Worm (Caenorhabditis elegans): ENCODE results near the gene pkd-2.

Gene pkd-2

ce11 chrIV:15234943-15235605 lies at the start of gene pkd-2:
Gene pkd-2 (minus strand): TSS chrIV:15234993.
- TF ChIP-seq T23F11.4 (GFP tag; optimal IDR thresholded peaks at IDR 0.05): no peak
- TF ChIP-seq nhr-232 (tag; optimal IDR thresholded peaks at IDR 0.05): no peak
- TF ChIP-seq ceh-24 (tag; optimal IDR thresholded peaks at IDR 0.05): no peak
- no peak for TF ChIP-seq tbx-2 (tag; optimal IDR thresholded peaks at IDR 0.05)
- TF ChIP-seq ttx-3 (tag; optimal IDR thresholded peaks at IDR 0.05): no peak
- TF ChIP-seq hlh-30 (tag; optimal IDR thresholded peaks at IDR 0.05; ENCODE audit: insufficient read depth): no peak
- no peak for TF ChIP-seq Y22D7AL.16 (tag; optimal IDR thresholded peaks at IDR 0.05)

- TF ChIP-seq elt-4 (tag; optimal IDR thresholded peaks at IDR 0.05) (no peak), pqm-1 (tag; optimal IDR thresholded peaks at IDR 0.05) (no peak), sdc-2 (tag; optimal IDR thresholded peaks at IDR 0.05) (no peak), ceh-24 (tag; optimal IDR thresholded peaks at IDR 0.05) (no peak), mec-3 (tag; optimal IDR thresholded peaks at IDR 0.05; ENCODE audit: borderline replicate concordance) (no peak), K02D7.2 (tag; optimal IDR thresholded peaks at IDR 0.05) (no peak), nfya-1 (tag; optimal IDR thresholded peaks at IDR 0.05) (no peak), K09A11.1 (tag; optimal IDR thresholded peaks at IDR 0.05; ENCODE audit: insufficient read depth) (no peak), tbx-7 (tag; optimal IDR thresholded peaks at IDR 0.05) (no peak), odd-2 (tag; optimal IDR thresholded peaks at IDR 0.05) (no peak), hlh-6 (tag; optimal IDR thresholded peaks at IDR 0.05) (no peak), ref-2 (tag; optimal IDR thresholded peaks at IDR 0.05) (no peak), unc-55 (GFP tag; optimal IDR thresholded peaks at IDR 0.05) (no peak), ceh-31 (tag; optimal IDR thresholded peaks at IDR 0.05) (no peak), fkh-6 (tag; optimal IDR thresholded peaks at IDR 0.05) (no peak), pros-1 (tag; optimal IDR thresholded peaks at IDR 0.05) (no peak), ceh-22 (tag; optimal IDR thresholded peaks at IDR 0.05) (no peak), unc-3 (GFP tag; conservative IDR thresholded peaks at IDR 0.05) (no peak), unc-3 (tag; optimal IDR thresholded peaks at IDR 0.05) (no peak), ceh-9 (tag; optimal IDR thresholded peaks at IDR 0.05) (no peak)
Observed at ce11 chrIV:15283617-15284016, 48.8 kb upstream of the pkd-2 start.

DNA sequence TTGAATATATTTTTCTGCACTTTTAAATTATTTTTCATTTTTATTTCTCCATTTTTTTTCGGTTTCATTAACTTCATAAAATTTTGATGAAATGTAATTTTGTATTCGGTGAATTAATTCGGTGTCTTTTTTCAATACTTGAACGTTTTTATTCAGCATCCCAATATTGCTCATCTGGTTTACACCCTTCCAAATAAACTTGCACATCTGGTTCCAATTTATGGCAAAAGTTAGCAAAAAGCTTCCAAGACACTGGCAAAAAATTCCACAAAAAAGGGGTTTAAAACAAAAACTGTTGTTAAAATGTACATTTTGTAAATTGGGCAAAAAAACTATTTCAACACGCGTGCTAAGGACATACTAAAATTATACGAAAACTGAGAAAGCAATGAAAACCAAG lies 45.4 kb upstream of the pkd-2 start:
- TF ChIP-seq unc-42 (tag; optimal IDR thresholded peaks at IDR 0.05): no peak
- TF ChIP-seq eyg-1 (tag; optimal IDR thresholded peaks at IDR 0.05): no peak
- no peak for TF ChIP-seq Y22D7AL.16 (tag; optimal IDR thresholded peaks at IDR 0.05)
- TF ChIP-seq pha-2 (tag; optimal IDR thresholded peaks at IDR 0.05): no peak

- TF ChIP-seq ceh-19 (GFP tag; optimal IDR thresholded peaks at IDR 0.05) (no peak), hlh-6 (tag; optimal IDR thresholded peaks at IDR 0.05) (no peak), madf-2 (tag; optimal IDR thresholded peaks at IDR 0.05) (no peak), dmd-4 (tag; optimal IDR thresholded peaks at IDR 0.05; ENCODE audit: borderline replicate concordance) (no peak), mec-3 (tag; optimal IDR thresholded peaks at IDR 0.05; ENCODE audit: borderline replicate concordance) (no peak), pha-4 (tag; optimal IDR thresholded peaks at IDR 0.05) (no peak), unc-55 (GFP tag; optimal IDR thresholded peaks at IDR 0.05) (no peak), unc-42 (tag; optimal IDR thresholded peaks at IDR 0.05) (no peak), nfya-1 (tag; optimal IDR thresholded peaks at IDR 0.05) (no peak), sox-4 (tag; optimal IDR thresholded peaks at IDR 0.05) (no peak), pag-3 (tag; optimal IDR thresholded peaks at IDR 0.05; ENCODE audit: borderline replicate concordance) (no peak), K02D7.2 (tag; optimal IDR thresholded peaks at IDR 0.05) (no peak), zip-5 (tag; optimal IDR thresholded peaks at IDR 0.05) (no peak)
Observed at ce11 chrIV:15275363-15275854, 40.6 kb upstream of the pkd-2 start, which contains the start of gene ccg-1. Gene ccg-1 (minus strand): TSS chrIV:15275804.

Measured in whole organism, late embryonic.